Worm (Caenorhabditis elegans): ENCODE measurements around the gene unc-130.

unc-130 gene

DNA sequence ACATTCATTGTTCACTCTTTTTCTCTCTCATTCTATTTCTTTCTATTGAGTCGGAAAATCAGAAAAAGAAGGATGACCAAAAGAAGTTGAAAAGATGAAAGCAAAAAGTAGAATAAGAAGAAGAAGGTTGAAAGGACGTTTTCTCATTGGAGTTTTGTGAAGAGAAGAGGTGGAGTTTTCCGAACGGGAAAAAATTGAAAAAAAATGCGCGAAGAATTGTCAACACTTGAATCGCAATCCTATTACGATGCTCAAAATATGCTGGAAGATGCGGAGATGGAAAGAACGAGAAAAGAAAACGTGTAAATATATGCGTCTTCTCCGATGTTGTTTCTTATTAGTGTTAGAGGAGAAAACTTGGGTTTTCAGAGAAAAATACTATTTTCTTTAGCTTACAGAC, 51.6 kb downstream of the unc-130 start:
- no peak for TF ChIP-seq ref-1 (GFP tag; conservative IDR thresholded peaks at IDR 0.05)
- TF ChIP-seq T22C8.4 (GFP tag; IDR thresholded peaks at IDR 0.05), result no peak
- no peak for TF ChIP-seq flt-1 (GFP tag; IDR thresholded peaks at IDR 0.05)
- no peak for TF ChIP-seq cog-1 (tag; optimal IDR thresholded peaks at IDR 0.05)
- TF ChIP-seq med-1 (GFP tag; optimal IDR thresholded peaks at IDR 0.05; ENCODE audit: insufficient read depth), result no peak
- TF ChIP-seq ztf-29 (GFP tag; IDR thresholded peaks at IDR 0.05), result no peak
- TF ChIP-seq ztf-23 (GFP tag; IDR thresholded peaks at IDR 0.05), result no peak
- no peak for TF ChIP-seq klf-2 (GFP tag; conservative IDR thresholded peaks at IDR 0.05)
- no peak for TF ChIP-seq tab-1 (GFP tag; IDR thresholded peaks at IDR 0.05)
